Worm (Caenorhabditis elegans) whole organism, mixed stage, embryonic: ENCODE results near the gene clec-51.

Experiments
- blmp-1 ChIP-seq: fragments of 150-350 bp; optimal IDR thresholded peaks from 2 replicates; lab custom pipeline; 2014; ENCODE audit warnings: missing biosample characterization, missing genetic modification characterization
- flh-1 ChIP-seq: fragments of 200-800 bp; sonication (Bioruptor generic); optimal IDR thresholded peaks from 2 replicates; lab custom pipeline; 2018; ENCODE audit warnings: mild to moderate bottlenecking, missing genetic modification characterization, moderate library complexity, missing compliant biosample characterization
- lin-32 ChIP-seq: fragments of 200-800 bp; sonication (Bioruptor generic); optimal IDR thresholded peaks from 2 replicates; lab custom pipeline; 2018; ENCODE audit warnings: mild to moderate bottlenecking, missing genetic modification characterization, missing compliant biosample characterization
- nhr-2 ChIP-seq: fragments of 150-350 bp; optimal IDR thresholded peaks from 2 replicates; lab custom pipeline; 2014; ENCODE audit warnings: missing biosample characterization, missing genetic modification characterization
- sem-2 ChIP-seq: fragments of 200-800 bp; sonication (Bioruptor generic); optimal IDR thresholded peaks from 2 replicates; lab custom pipeline; 2018; ENCODE audit warnings: mild to moderate bottlenecking, missing genetic modification characterization, missing compliant biosample characterization
- unc-120 ChIP-seq: sonication (generic microtip); optimal IDR thresholded peaks from 2 replicates; lab custom pipeline; 2017; ENCODE audit warnings: missing genetic modification characterization, missing compliant biosample characterization; ENCODE audit not compliant: poor library complexity, severe bottlenecking

The clec-51 gene

ce11 chrIV:8112187-8112586 is 51.4 kb downstream of the clec-51 start, which contains the start of gene Y42H9AR.4:
Gene Y42H9AR.4, minus strand, starts transcription at chrIV:8112218.
- TF ChIP-seq unc-120 (peak; percentile 67), blmp-1 (tag; lab: Kevin White, UChicago) (peak; percentile 2), sem-2 (GFP tag; lab: Kevin White, UChicago) (no peak), lin-32 (GFP tag; lab: Kevin White, UChicago) (peak; percentile 65), nhr-2 (tag; lab: Kevin White, UChicago) (no peak), flh-1 (no peak)
- TF ChIP-seq, all 35 proteins: peak for 3
